Worm (Caenorhabditis elegans): Measurements from ENCODE around the gene T14B4.1.

- no peak for TF ChIP-seq zag-1 (tag; optimal IDR thresholded peaks at IDR 0.05)
- no peak for TF ChIP-seq eor-1 (tag; optimal IDR thresholded peaks at IDR 0.05)
- no peak for TF ChIP-seq fos-1 (tag; optimal IDR thresholded peaks at IDR 0.05)
- TF ChIP-seq egl-27 (tag; optimal IDR thresholded peaks at IDR 0.05): no peak
- no peak for TF ChIP-seq lin-39 (tag; optimal IDR thresholded peaks at IDR 0.05)
- no peak for TF ChIP-seq tbx-2 (tag; optimal IDR thresholded peaks at IDR 0.05)
- no peak for TF ChIP-seq lin-15B (tag; optimal IDR thresholded peaks at IDR 0.05)
- TF ChIP-seq jun-1 (tag; optimal IDR thresholded peaks at IDR 0.05): no peak
- no peak for TF ChIP-seq fkh-10 (GFP tag; optimal IDR thresholded peaks at IDR 0.05)
- no peak for TF ChIP-seq aly-2 (tag; optimal IDR thresholded peaks at IDR 0.05)
- TF ChIP-seq nhr-25 (tag; optimal IDR thresholded peaks at IDR 0.05): no peak
- no peak for TF ChIP-seq snpc-4 (tag; optimal IDR thresholded peaks at IDR 0.05)
- no peak for TF ChIP-seq ztf-11 (tag; optimal IDR thresholded peaks at IDR 0.05)
Measured at ce11 chrII:6781983-6782382, 45.3 kb downstream of the T14B4.1 start.

Data from whole organism, L3 larva.